Worm (Caenorhabditis elegans) whole organism, early embryonic: ENCODE data around the gene C15H9.5.

Experiments used
- B0310.2 ChIP-seq: sonication (generic microtip); optimal IDR thresholded peaks from 2 replicates; lab custom pipeline; 2016; ENCODE audit warnings: mild to moderate bottlenecking, missing genetic modification characterization, missing compliant biosample characterization
- F13C5.2 ChIP-seq: sonication (generic microtip); optimal IDR thresholded peaks from 2 replicates; lab custom pipeline; 2017; ENCODE audit warnings: mild to moderate bottlenecking, missing genetic modification characterization, inconsistent platforms, missing compliant biosample characterization
- aly-1 ChIP-seq: sonication (generic microtip); optimal IDR thresholded peaks from 2 replicates; lab custom pipeline; 2016; ENCODE audit warnings: missing genetic modification characterization, missing compliant biosample characterization
- ama-1 ChIP-seq: fragments of 150-350 bp; optimal IDR thresholded peaks from 2 replicates; lab custom pipeline; 2014
- ceh-36 ChIP-seq: sonication (generic microtip); optimal IDR thresholded peaks from 2 replicates; lab custom pipeline; 2016; ENCODE audit warnings: missing genetic modification characterization, inconsistent platforms, missing compliant biosample characterization
- ets-7 ChIP-seq: sonication (generic microtip); optimal IDR thresholded peaks from 2 replicates; lab custom pipeline; 2016; ENCODE audit warnings: missing genotype, missing genetic modification characterization, missing compliant biosample characterization
- hmg-4 ChIP-seq: fragments of 200-800 bp; sonication (Bioruptor generic); optimal IDR thresholded peaks from 2 replicates; lab custom pipeline; 2018; ENCODE audit warnings: mild to moderate bottlenecking, missing genetic modification characterization, missing compliant biosample characterization
- scrt-1 ChIP-seq: fragments of 200-800 bp; sonication (Bioruptor generic); IDR thresholded peaks from 2 replicates; pipeline ENCODE4 v1.3.6; 2022; ENCODE audit warnings: missing genetic modification characterization, missing compliant biosample characterization
- sea-1 ChIP-seq: fragments of 200-800 bp; sonication (Bioruptor generic); conservative IDR thresholded peaks from 2 replicates; pipeline ENCODE4 v1.3.6; 2022; ENCODE audit warnings: missing genetic modification characterization, missing compliant biosample characterization
- tra-4 ChIP-seq: sonication (generic microtip); optimal IDR thresholded peaks from 2 replicates; lab custom pipeline; 2017; ENCODE audit warnings: missing genetic modification characterization, missing compliant biosample characterization

DNA sequence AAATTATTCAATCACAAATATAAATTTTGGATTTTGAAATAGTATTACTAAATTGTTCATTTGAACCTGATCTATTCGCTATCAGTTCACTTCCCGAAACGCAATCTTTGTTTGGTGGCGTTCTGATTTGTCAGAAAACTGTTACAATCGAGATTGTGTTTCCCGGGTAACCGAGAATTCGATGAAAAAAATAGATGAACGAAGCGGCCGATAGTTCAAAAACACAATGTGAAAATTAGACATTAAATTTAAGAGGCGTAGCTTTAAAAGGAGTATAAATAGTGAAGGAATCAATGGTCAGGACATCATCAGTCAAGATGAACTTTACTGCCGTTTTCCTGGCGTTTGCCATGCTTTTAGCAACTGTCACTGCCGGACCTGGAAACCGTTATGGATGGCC is 7.3 kb upstream of the C15H9.5 start, which contains the start of gene C45B2.1:
- no peak for TF ChIP-seq ama-1 (lab: Kevin White, UChicago)
- TF ChIP-seq scrt-1 (GFP tag; lab: Robert Waterston, UW), result no peak
- TF ChIP-seq sea-1 (GFP tag; lab: Robert Waterston, UW), result no peak
- no peak for TF ChIP-seq aly-1
- no peak for TF ChIP-seq ceh-36 (tag; lab: Kevin White, UChicago)
- no peak for TF ChIP-seq F13C5.2 (tag; lab: Kevin White, UChicago)
- TF ChIP-seq tra-4 (tag; lab: Kevin White, UChicago), result no peak
- no peak for TF ChIP-seq B0310.2 (tag; lab: Kevin White, UChicago)
- TF ChIP-seq ets-7 (tag; lab: Kevin White, UChicago), result no peak
- no peak for TF ChIP-seq hmg-4
